Fruit fly (Drosophila melanogaster) whole organism, prepupa: ENCODE measurements around the gene fz2.

Source experiments
- Blimp-1 ChIP-seq: fragments of 200-800 bp; sonication (Bioruptor generic); optimal IDR thresholded peaks from 3 replicates; lab custom pipeline; 2017; ENCODE audit warnings: missing biosample characterization, missing genetic modification characterization, mild to moderate bottlenecking, moderate library complexity, missing genetic modification reagents
- CG10669 ChIP-seq: fragments of 200-800 bp; sonication (Bioruptor generic); optimal IDR thresholded peaks from 3 replicates; lab custom pipeline; 2018; ENCODE audit warnings: missing biosample characterization, mild to moderate bottlenecking, missing genetic modification characterization, moderate library complexity
- CG11294 ChIP-seq: fragments of 200-800 bp; sonication (Bioruptor generic); IDR thresholded peaks from 2 replicates; pipeline ENCODE4 v1.3.6; 2022; ENCODE audit warnings: missing biosample characterization, missing genetic modification characterization
- CG11902 ChIP-seq: fragments of 200-800 bp; sonication (Bioruptor generic); optimal IDR thresholded peaks from 3 replicates; lab custom pipeline; 2016; ENCODE audit warnings: missing biosample characterization, missing genetic modification characterization
- CG1621 ChIP-seq: fragments of 200-800 bp; sonication (Bioruptor generic); optimal IDR thresholded peaks from 3 replicates; lab custom pipeline; 2018; ENCODE audit warnings: missing biosample characterization, mild to moderate bottlenecking, missing genetic modification characterization
- CG3032 ChIP-seq: fragments of 200-800 bp; optimal IDR thresholded peaks from 2 replicates; lab custom pipeline; 2019; ENCODE audit warnings: missing biosample characterization, mild to moderate bottlenecking, missing genetic modification characterization, moderate library complexity
- CG31627 ChIP-seq: fragments of 200-800 bp; sonication (Bioruptor generic); optimal IDR thresholded peaks from 3 replicates; lab custom pipeline; 2016; ENCODE audit warnings: missing biosample characterization, missing genetic modification characterization
- CG32006 ChIP-seq: fragments of 200-800 bp; sonication (Bioruptor generic); optimal IDR thresholded peaks from 3 replicates; lab custom pipeline; 2017; ENCODE audit warnings: missing biosample characterization, mild to moderate bottlenecking, missing genetic modification characterization
- CG34406 ChIP-seq: fragments of 200-800 bp; sonication (Bioruptor generic); optimal IDR thresholded peaks from 3 replicates; lab custom pipeline; 2016; ENCODE audit warnings: missing biosample characterization, missing genetic modification characterization
- CG6163 ChIP-seq: fragments of 200-800 bp; sonication (Bioruptor generic); IDR thresholded peaks from 3 replicates; pipeline ENCODE4 v1.3.6; 2022; ENCODE audit warnings: missing biosample characterization, missing genetic modification characterization
- CG6276 ChIP-seq: fragments of 200-800 bp; sonication (Bioruptor generic); optimal IDR thresholded peaks from 2 replicates; lab custom pipeline; 2017; ENCODE audit warnings: missing biosample characterization, mild to moderate bottlenecking, missing genetic modification characterization
- CG6808 ChIP-seq: fragments of 200-800 bp; sonication (Bioruptor generic); optimal IDR thresholded peaks from 3 replicates; lab custom pipeline; 2017; ENCODE audit warnings: missing biosample characterization, missing genetic modification characterization, mild to moderate bottlenecking, moderate library complexity, missing genetic modification reagents
- CG6854 ChIP-seq: fragments of 200-800 bp; sonication (Bioruptor generic); optimal IDR thresholded peaks from 2 replicates; lab custom pipeline; 2017; ENCODE audit warnings: missing biosample characterization, mild to moderate bottlenecking, missing genetic modification characterization
- CG7368 ChIP-seq: fragments of 200-800 bp; sonication (Bioruptor generic); optimal IDR thresholded peaks from 3 replicates; lab custom pipeline; 2016; ENCODE audit warnings: missing biosample characterization, missing genetic modification characterization
- CG8119 ChIP-seq: fragments of 200-800 bp; sonication (Bioruptor generic); IDR thresholded peaks from 3 replicates; pipeline ENCODE4 v1.3.6; 2022; ENCODE audit warnings: missing biosample characterization, missing genetic modification characterization
- CG8319 ChIP-seq: fragments of 200-800 bp; sonication (Bioruptor generic); optimal IDR thresholded peaks from 3 replicates; lab custom pipeline; 2016; ENCODE audit warnings: missing biosample characterization, missing genetic modification characterization
- CG8632 ChIP-seq: fragments of 200-800 bp; sonication (Bioruptor generic); optimal IDR thresholded peaks from 3 replicates; lab custom pipeline; 2016; ENCODE audit warnings: missing biosample characterization, missing genetic modification characterization
- CG9139 ChIP-seq: fragments of 200-800 bp; sonication (Bioruptor generic); optimal IDR thresholded peaks from 3 replicates; lab custom pipeline; 2017; ENCODE audit warnings: missing biosample characterization, mild to moderate bottlenecking, missing genetic modification characterization
- Eip75B ChIP-seq: fragments of 200-800 bp; sonication (Bioruptor generic); optimal IDR thresholded peaks from 3 replicates; lab custom pipeline; 2016; ENCODE audit warnings: missing biosample characterization, missing genetic modification characterization
- Eip78C ChIP-seq: fragments of 200-800 bp; sonication (Bioruptor generic); peaks from one replicate; lab custom pipeline; 2016; ENCODE audit warnings: missing biosample characterization, missing genetic modification characterization
- Ets21C ChIP-seq: fragments of 200-800 bp; sonication (Bioruptor generic); optimal IDR thresholded peaks from 3 replicates; lab custom pipeline; 2016; ENCODE audit warnings: missing biosample characterization, missing genetic modification characterization
- Gug ChIP-seq: fragments of 200-800 bp; sonication (Bioruptor generic); IDR thresholded peaks from 2 replicates; pipeline ENCODE4 v1.3.6; 2022; ENCODE audit warnings: missing biosample characterization, missing genetic modification characterization
- Hr38 ChIP-seq: sonication (Bioruptor generic); optimal IDR thresholded peaks from 2 replicates; lab custom pipeline; 2016; ENCODE audit warnings: missing biosample characterization, missing genetic modification characterization
- Hr39 ChIP-seq: fragments of 200-800 bp; sonication (Bioruptor generic); optimal IDR thresholded peaks from 2 replicates; lab custom pipeline; 2016; ENCODE audit warnings: missing biosample characterization, missing genetic modification characterization
- Hr4 ChIP-seq: fragments of 200-800 bp; sonication (Bioruptor generic); optimal IDR thresholded peaks from 3 replicates; lab custom pipeline; 2016; ENCODE audit warnings: missing biosample characterization, missing genetic modification characterization
- Lpt ChIP-seq: fragments of 200-800 bp; sonication (Bioruptor generic); optimal IDR thresholded peaks from 3 replicates; lab custom pipeline; 2016; ENCODE audit warnings: missing biosample characterization, missing genetic modification characterization
- Met ChIP-seq: fragments of 200-800 bp; sonication (Bioruptor generic); optimal IDR thresholded peaks from 3 replicates; lab custom pipeline; 2016; ENCODE audit warnings: missing biosample characterization, missing genetic modification characterization
- OdsH ChIP-seq: fragments of 200-800 bp; sonication (Bioruptor generic); optimal IDR thresholded peaks from 3 replicates; lab custom pipeline; 2016; ENCODE audit warnings: missing biosample characterization, missing genetic modification characterization
- Smox ChIP-seq: fragments of 200-800 bp; sonication (Bioruptor generic); optimal IDR thresholded peaks from 3 replicates; lab custom pipeline; 2016; ENCODE audit warnings: missing biosample characterization, missing genetic modification characterization
- Sox102F ChIP-seq: fragments of 200-800 bp; sonication (Bioruptor generic); optimal IDR thresholded peaks from 2 replicates; lab custom pipeline; 2016; ENCODE audit warnings: missing biosample characterization, mild to moderate bottlenecking, missing genetic modification characterization
- achi ChIP-seq: fragments of 200-800 bp; sonication (Bioruptor generic); optimal IDR thresholded peaks from 3 replicates; lab custom pipeline; 2016; ENCODE audit warnings: missing biosample characterization, missing genetic modification characterization
- acj6 ChIP-seq: fragments of 200-800 bp; sonication (Bioruptor generic); optimal IDR thresholded peaks from 3 replicates; lab custom pipeline; 2016; ENCODE audit warnings: missing biosample characterization, missing genetic modification characterization
- dsx ChIP-seq: fragments of 200-800 bp; optimal IDR thresholded peaks from 3 replicates; lab custom pipeline; 2019; ENCODE audit warnings: missing biosample characterization, mild to moderate bottlenecking, missing genetic modification characterization, moderate library complexity; ENCODE audit not compliant: poor library complexity, severe bottlenecking
- esn ChIP-seq: fragments of 200-800 bp; sonication (Bioruptor generic); optimal IDR thresholded peaks from 2 replicates; lab custom pipeline; 2016; ENCODE audit warnings: missing biosample characterization, mild to moderate bottlenecking, missing genetic modification characterization, moderate library complexity
- fd85E ChIP-seq: fragments of 200-800 bp; sonication (Bioruptor generic); optimal IDR thresholded peaks from 3 replicates; lab custom pipeline; 2016; ENCODE audit warnings: missing biosample characterization, missing genetic modification characterization
- fkh ChIP-seq: fragments of 200-800 bp; sonication (Bioruptor generic); optimal IDR thresholded peaks from 3 replicates; lab custom pipeline; 2017; ENCODE audit warnings: missing biosample characterization, mild to moderate bottlenecking, missing genetic modification characterization, moderate library complexity
- net ChIP-seq: fragments of 200-800 bp; sonication (Bioruptor generic); optimal IDR thresholded peaks from 3 replicates; lab custom pipeline; 2016; ENCODE audit warnings: missing biosample characterization, missing genetic modification characterization
- spab ChIP-seq: fragments of 200-800 bp; sonication (Bioruptor generic); optimal IDR thresholded peaks from 2 replicates; lab custom pipeline; 2017; ENCODE audit warnings: missing biosample characterization, mild to moderate bottlenecking, missing genetic modification characterization, missing genetic modification reagents
- svp ChIP-seq: fragments of 200-800 bp; sonication (Bioruptor generic); peaks from one replicate; lab custom pipeline; 2016; ENCODE audit warnings: missing biosample characterization, missing genetic modification characterization
- topi ChIP-seq: fragments of 200-800 bp; sonication (Bioruptor generic); optimal IDR thresholded peaks from 3 replicates; lab custom pipeline; 2016; ENCODE audit warnings: missing biosample characterization, missing genetic modification characterization
- vri ChIP-seq: fragments of 200-800 bp; sonication (Bioruptor generic); optimal IDR thresholded peaks from 3 replicates; lab custom pipeline; 2016; ENCODE audit warnings: missing biosample characterization, mild to moderate bottlenecking, missing genetic modification characterization

The fz2 gene

DNA sequence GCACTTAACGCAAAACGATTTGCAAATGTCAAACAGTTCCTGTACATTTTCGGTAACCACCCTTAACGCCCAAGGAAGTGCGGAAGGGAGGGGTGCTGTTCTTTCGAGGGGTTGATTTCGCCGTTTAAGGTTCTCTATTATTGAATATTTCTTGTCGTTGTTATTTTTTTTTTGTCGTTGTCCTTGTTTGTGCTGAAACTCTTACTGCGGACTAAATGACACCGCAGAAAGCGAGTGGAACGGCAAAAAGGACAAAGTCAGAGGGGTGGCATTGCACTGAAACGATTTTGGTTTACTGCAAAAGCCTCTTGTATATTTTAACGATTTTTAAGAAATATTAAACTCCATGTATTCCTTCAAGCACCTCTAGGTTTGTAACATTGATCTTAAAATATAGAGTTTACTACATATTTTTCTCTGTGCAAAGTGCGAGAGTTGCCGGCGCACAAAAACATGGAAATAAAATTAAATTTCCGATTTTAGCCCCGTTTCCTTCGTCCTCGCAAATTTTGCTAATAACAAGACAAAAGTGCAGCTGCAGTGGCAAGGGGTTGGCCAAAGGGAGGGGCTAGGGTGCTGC lies 83.1 kb downstream of the fz2 start:
- TF ChIP-seq Eip78C (GFP tag; lab: Kevin White, UChicago) (peak; percentile 42), Hr39 (GFP tag; lab: Kevin White, UChicago) (peak; percentile 5), CG8319 (GFP tag; lab: Kevin White, UChicago) (no peak), Smox (GFP tag; lab: Kevin White, UChicago) (peak; percentile 15), svp (GFP tag; lab: Kevin White, UChicago) (peak; percentile 30)

- no peak for TF ChIP-seq CG8119
- TF ChIP-seq CG7368: no peak
- no peak for TF ChIP-seq CG6276 (GFP tag; lab: Kevin White, UChicago)
- no peak for TF ChIP-seq Hr38 (GFP tag; lab: Kevin White, UChicago)
- no peak for TF ChIP-seq Ets21C (GFP tag; lab: Kevin White, UChicago)
- TF ChIP-seq CG11902: no peak
- no peak for TF ChIP-seq CG3032 (tag; lab: Kevin White, UChicago)
- TF ChIP-seq CG31627: no peak
- TF ChIP-seq achi: no peak
- TF ChIP-seq CG32006 (GFP tag; lab: Kevin White, UChicago): no peak
- TF ChIP-seq spab (GFP tag; lab: Kevin White, UChicago): no peak
- TF ChIP-seq CG6163: no peak
- TF ChIP-seq Blimp-1 (GFP tag; lab: Kevin White, UChicago): no peak
- TF ChIP-seq Eip75B: no peak
- no peak for TF ChIP-seq Sox102F (GFP tag; lab: Kevin White, UChicago)
- TF ChIP-seq svp (GFP tag; lab: Kevin White, UChicago): no peak
- TF ChIP-seq, all 60 proteins: peak for 0
These were observed 84.2 kb downstream of the fz2 start for dm6 chr3L:19150987-19151386.

DNA sequence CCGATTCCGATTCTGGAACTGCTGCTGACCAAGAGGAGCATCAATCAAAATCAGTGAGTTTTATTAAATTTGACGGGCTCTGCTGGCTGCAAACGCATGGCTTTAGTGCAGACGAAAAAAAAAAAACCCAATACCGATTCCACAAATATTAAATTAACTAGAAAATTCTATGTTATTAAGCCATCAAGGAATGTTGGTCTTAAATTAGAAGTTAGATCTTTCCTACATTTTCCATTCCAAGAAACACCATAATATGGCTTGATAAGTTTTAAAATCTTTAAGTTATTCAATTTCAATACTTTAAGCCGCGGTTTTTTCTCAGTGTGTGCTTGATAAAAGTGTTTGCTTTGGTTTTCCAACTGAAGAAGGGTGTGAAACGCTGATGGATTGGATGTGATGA lies 88.0 kb downstream of the fz2 start:
- TF ChIP-seq topi (GFP tag; lab: Kevin White, UChicago) (no peak), CG31627 (no peak), Lpt (GFP tag; lab: Kevin White, UChicago) (no peak), Met (peak; percentile 16), Eip75B (no peak), achi (peak; percentile 20), Eip78C (GFP tag; lab: Kevin White, UChicago) (peak; percentile 82), CG34406 (no peak), CG8119 (no peak), CG1621 (tag; lab: Kevin White, UChicago) (no peak), esn (GFP tag; lab: Kevin White, UChicago) (peak; percentile 9), CG6276 (GFP tag; lab: Kevin White, UChicago) (no peak), Hr39 (GFP tag; lab: Kevin White, UChicago) (no peak), svp (GFP tag; lab: Kevin White, UChicago) (peak; percentile 40), CG11294 (GFP tag; lab: Robert Waterston, UW) (no peak), fkh (GFP tag; lab: Kevin White, UChicago) (no peak)

dm6 chr3L:19143940-19144571 lies 91.1 kb downstream of the fz2 start:
- TF ChIP-seq achi (no peak), CG6854 (GFP tag; lab: Kevin White, UChicago) (no peak), CG8632 (GFP tag; lab: Kevin White, UChicago) (no peak), CG6808 (GFP tag; lab: Kevin White, UChicago) (no peak), vri (GFP tag; lab: Kevin White, UChicago) (no peak), Hr4 (GFP tag; lab: Kevin White, UChicago) (no peak), Hr38 (GFP tag; lab: Kevin White, UChicago) (no peak)

- TF ChIP-seq OdsH (GFP tag; lab: Kevin White, UChicago) (no peak), fd85E (GFP tag; lab: Kevin White, UChicago) (no peak), Gug (GFP tag; lab: Robert Waterston, UW) (no peak), CG32006 (GFP tag; lab: Kevin White, UChicago) (no peak), acj6 (GFP tag; lab: Kevin White, UChicago) (no peak), CG7368 (no peak), esn (GFP tag; lab: Kevin White, UChicago) (no peak), net (GFP tag; lab: Kevin White, UChicago) (no peak), CG11902 (no peak), CG31627 (no peak), Hr38 (GFP tag; lab: Kevin White, UChicago) (no peak), CG10669 (GFP tag; lab: Kevin White, UChicago) (no peak), CG11294 (GFP tag; lab: Robert Waterston, UW) (no peak), dsx (no peak), CG1621 (tag; lab: Kevin White, UChicago) (no peak), CG9139 (GFP tag; lab: Kevin White, UChicago) (no peak), CG8319 (GFP tag; lab: Kevin White, UChicago) (no peak), fkh (GFP tag; lab: Kevin White, UChicago) (no peak)
- TF ChIP-seq, all 60 proteins: peak for 0
These were observed 92.6 kb downstream of the fz2 start for dm6 chr3L:19142587-19142986.
